Fruit fly (Drosophila melanogaster) S2 (cell line): ENCODE measurements around the gene CG17734.

Experiments
- CG8478 ChIP-seq: fragments of >200 bp; optimal IDR thresholded peaks from 2 replicates; lab custom pipeline; 2018
- CTCF ChIP-seq, 2 experiments: fragments of >200 bp; optimal IDR thresholded peaks; 2 replicates each; lab custom pipeline; 2018

dm6 chr3R:11226496-11226895, 17.3 kb downstream of the CG17734 start, which contains the start of gene CG17726:
- TF ChIP-seq CTCF (optimal IDR thresholded peaks at IDR 0.05; lab: Kevin White, UChicago) (no peak), CG8478 (lab: Kevin White, UChicago) (no peak)
